Worm (Caenorhabditis elegans) whole organism, L4 larva: ENCODE results near the gene catp-8.

Source experiments
- D1046.2 ChIP-seq: fragments of 200-800 bp; sonication (Bioruptor generic); IDR thresholded peaks from 2 replicates; pipeline ENCODE4 v1.3.6; 2022; ENCODE audit warnings: missing genetic modification characterization, missing compliant biosample characterization
- F37D6.2 ChIP-seq: sonication (generic microtip); optimal IDR thresholded peaks from 2 replicates; lab custom pipeline; 2016; ENCODE audit warnings: mild to moderate bottlenecking, missing genetic modification characterization, missing compliant biosample characterization
- F44E2.7 ChIP-seq: fragments of 200-800 bp; sonication (Bioruptor generic); IDR thresholded peaks from 2 replicates; pipeline ENCODE4 v2.1.2; 2022; ENCODE audit warnings: missing genetic modification characterization, missing compliant biosample characterization
- T20F7.1 ChIP-seq: fragments of 200-800 bp; sonication (Bioruptor generic); optimal IDR thresholded peaks from 2 replicates; lab custom pipeline; 2018; ENCODE audit warnings: mild to moderate bottlenecking, missing genetic modification characterization, missing compliant biosample characterization
- T26A8.4 ChIP-seq: fragments of 200-800 bp; sonication (Bioruptor generic); IDR thresholded peaks from 2 replicates; pipeline ENCODE4 v1.3.6; 2022; ENCODE audit warnings: missing genetic modification characterization, missing compliant biosample characterization
- Y105C5A.15 ChIP-seq: fragments of 200-800 bp; sonication (Bioruptor generic); IDR thresholded peaks from 2 replicates; pipeline ENCODE4 v1.3.6; 2022; ENCODE audit warnings: missing genetic modification characterization, missing compliant biosample characterization
- Y48G9A.11 ChIP-seq: fragments of 200-800 bp; sonication (Bioruptor generic); IDR thresholded peaks from 2 replicates; pipeline ENCODE4 v1.3.6; 2022; ENCODE audit warnings: missing genetic modification reagents, missing genetic modification characterization, missing compliant biosample characterization
- Y5F2A.4 ChIP-seq: fragments of 200-800 bp; sonication (Bioruptor generic); optimal IDR thresholded peaks from 2 replicates; lab custom pipeline; 2018; ENCODE audit warnings: mild to moderate bottlenecking, missing genetic modification characterization, missing compliant biosample characterization
- aly-2 ChIP-seq: sonication (generic microtip); optimal IDR thresholded peaks from 2 replicates; lab custom pipeline; 2018; ENCODE audit warnings: missing biosample characterization, missing genetic modification characterization
- ceh-20 ChIP-seq: fragments of 200-800 bp; sonication (Bioruptor generic); IDR thresholded peaks from 2 replicates; pipeline ENCODE4 v1.3.6; 2022; ENCODE audit warnings: missing genetic modification reagents, missing genetic modification characterization, missing compliant biosample characterization
- ceh-28 ChIP-seq: fragments of 150-350 bp; optimal IDR thresholded peaks from 2 replicates; lab custom pipeline; 2014; ENCODE audit warnings: missing biosample characterization, missing genetic modification reagents, missing genetic modification characterization
- ceh-62 ChIP-seq: sonication (generic microtip); optimal IDR thresholded peaks from 2 replicates; lab custom pipeline; 2017; ENCODE audit warnings: missing biosample characterization, missing genetic modification characterization
- ces-1 ChIP-seq: fragments of 150-350 bp; sonication (generic microtip); optimal IDR thresholded peaks from 4 replicates; lab custom pipeline; 2014; ENCODE audit warnings: missing biosample characterization, missing genetic modification reagents, missing genetic modification characterization
- ctbp-1 ChIP-seq: fragments of 200-800 bp; sonication (Bioruptor generic); IDR thresholded peaks from 2 replicates; pipeline ENCODE4 v1.3.6; 2022; ENCODE audit warnings: missing genetic modification reagents, missing genetic modification characterization, missing compliant biosample characterization
- dmd-9 ChIP-seq: fragments of 200-800 bp; sonication (Bioruptor generic); IDR thresholded peaks from 2 replicates; pipeline ENCODE4 v1.3.6; 2022; ENCODE audit warnings: missing genetic modification reagents, missing genetic modification characterization, missing compliant biosample characterization
- duxl-1 ChIP-seq: sonication (generic microtip); optimal IDR thresholded peaks from 2 replicates; lab custom pipeline; 2016; ENCODE audit warnings: mild to moderate bottlenecking, missing genetic modification characterization, moderate library complexity, missing compliant biosample characterization; ENCODE audit not compliant: poor library complexity
- egl-43 ChIP-seq: fragments of 200-800 bp; sonication (Bioruptor generic); IDR thresholded peaks from 2 replicates; pipeline ENCODE4 v1.3.6; 2022; ENCODE audit warnings: missing genetic modification reagents, missing genetic modification characterization, missing compliant biosample characterization
- fkh-10 ChIP-seq: fragments of 150-350 bp; optimal IDR thresholded peaks from 2 replicates; lab custom pipeline; 2014; ENCODE audit warnings: missing biosample characterization, missing genetic modification reagents, missing genetic modification characterization
- hmg-1.1 ChIP-seq: fragments of 200-800 bp; sonication (Bioruptor generic); IDR thresholded peaks from 2 replicates; pipeline ENCODE4 v1.3.6; 2022; ENCODE audit warnings: missing genetic modification reagents, missing genetic modification characterization, missing compliant biosample characterization
- jun-1 ChIP-seq: fragments of 150-350 bp; optimal IDR thresholded peaks from 2 replicates; lab custom pipeline; 2014; ENCODE audit warnings: missing biosample characterization, missing genetic modification reagents, missing genetic modification characterization
- lin-1 ChIP-seq: fragments of 200-800 bp; sonication (Bioruptor generic); IDR thresholded peaks from 2 replicates; pipeline ENCODE4 v1.3.6; 2022; ENCODE audit warnings: missing genetic modification reagents, missing genetic modification characterization, missing compliant biosample characterization
- lin-15B ChIP-seq: fragments of 150-350 bp; sonication (generic microtip); optimal IDR thresholded peaks from 3 replicates; lab custom pipeline; 2014; ENCODE audit warnings: missing biosample characterization, missing genetic modification characterization
- lin-38 ChIP-seq: fragments of 200-800 bp; sonication (Bioruptor generic); IDR thresholded peaks from 2 replicates; pipeline ENCODE4 v1.3.6; 2022; ENCODE audit warnings: missing genetic modification reagents, missing genetic modification characterization, missing compliant biosample characterization
- lsy-2 ChIP-seq, 2 experiments: fragments of 150-350 bp in 1 of 2; sonication (generic microtip) in 1 of 2; optimal IDR thresholded peaks; 2 replicates each; lab custom pipeline; 2014 to 2017; ENCODE audit warnings: missing biosample characterization in 2 of 2, missing genetic modification characterization in 2 of 2
- mep-1 ChIP-seq: fragments of 150-350 bp; sonication (generic microtip); optimal IDR thresholded peaks from 3 replicates; lab custom pipeline; 2014; ENCODE audit warnings: missing biosample characterization, missing genetic modification characterization
- mes-2 ChIP-seq: sonication (generic microtip); optimal IDR thresholded peaks from 2 replicates; lab custom pipeline; 2016; ENCODE audit warnings: missing genotype, mild to moderate bottlenecking, missing genetic modification characterization, missing compliant biosample characterization; ENCODE audit not compliant: poor library complexity, severe bottlenecking
- mxl-3 ChIP-seq: fragments of 200-800 bp; sonication (Bioruptor generic); optimal IDR thresholded peaks from 2 replicates; lab custom pipeline; 2018; ENCODE audit warnings: mild to moderate bottlenecking, missing genetic modification characterization, missing compliant biosample characterization
- nhr-11 ChIP-seq: fragments of 150-350 bp; optimal IDR thresholded peaks from 2 replicates; lab custom pipeline; 2014; ENCODE audit warnings: missing biosample characterization, missing genetic modification characterization
- nhr-25 ChIP-seq: sonication (generic microtip); optimal IDR thresholded peaks from 2 replicates; lab custom pipeline; 2017; ENCODE audit warnings: missing genetic modification characterization, mild to moderate bottlenecking, missing compliant biosample characterization, antibody characterized with exemption, moderate library complexity, borderline replicate concordance; ENCODE audit not compliant: insufficient read depth
- nhr-28 ChIP-seq: fragments of 150-350 bp; optimal IDR thresholded peaks from 2 replicates; lab custom pipeline; 2014; ENCODE audit warnings: missing biosample characterization, missing genetic modification characterization
- nhr-76 ChIP-seq: fragments of 150-350 bp; optimal IDR thresholded peaks from 2 replicates; lab custom pipeline; 2014; ENCODE audit warnings: missing biosample characterization, missing genetic modification characterization
- rbr-2 ChIP-seq: sonication (generic microtip); optimal IDR thresholded peaks from 2 replicates; lab custom pipeline; 2016; ENCODE audit warnings: missing genotype, missing genetic modification characterization, missing compliant biosample characterization
- saeg-2 ChIP-seq: fragments of 200-800 bp; sonication (Bioruptor generic); IDR thresholded peaks from 2 replicates; pipeline ENCODE4 v1.3.6; 2022; ENCODE audit warnings: missing genetic modification reagents, missing genetic modification characterization, missing compliant biosample characterization
- sdz-12 ChIP-seq: fragments of 200-800 bp; sonication (Bioruptor generic); optimal IDR thresholded peaks from 2 replicates; lab custom pipeline; 2018; ENCODE audit warnings: mild to moderate bottlenecking, missing genetic modification characterization, missing compliant biosample characterization
- snpc-1.2 ChIP-seq: fragments of 200-800 bp; sonication (Bioruptor generic); IDR thresholded peaks from 2 replicates; pipeline ENCODE4 v1.3.6; 2022; ENCODE audit warnings: missing genetic modification reagents, missing genetic modification characterization, missing compliant biosample characterization
- unc-62 ChIP-seq, 3 experiments: fragments of 150-350 bp in 1 of 3; sonication (generic microtip); optimal IDR thresholded peaks in 2 of 3; peaks in 1 of 3; 1 replicate in 1 of 3; 2 replicates in 2 of 3; lab custom pipeline; 2014 to 2017; ENCODE audit warnings: missing biosample characterization in 3 of 3, missing genetic modification characterization in 3 of 3, missing genetic modification reagents in 3 of 3, missing genotype in 1 of 3
- vab-7 ChIP-seq: fragments of 200-800 bp; sonication (Bioruptor generic); IDR thresholded peaks from 2 replicates; pipeline ENCODE4 v1.3.6; 2022; ENCODE audit warnings: missing genetic modification reagents, missing genetic modification characterization, missing compliant biosample characterization
- zip-11 ChIP-seq: fragments of 200-800 bp; sonication (Bioruptor generic); IDR thresholded peaks from 2 replicates; pipeline ENCODE4 v1.3.6; 2022; ENCODE audit warnings: missing genetic modification characterization, missing compliant biosample characterization
- zip-2 ChIP-seq: fragments of 150-350 bp; optimal IDR thresholded peaks from 2 replicates; lab custom pipeline; 2014; ENCODE audit warnings: missing biosample characterization, missing genetic modification characterization

Gene catp-8

DNA sequence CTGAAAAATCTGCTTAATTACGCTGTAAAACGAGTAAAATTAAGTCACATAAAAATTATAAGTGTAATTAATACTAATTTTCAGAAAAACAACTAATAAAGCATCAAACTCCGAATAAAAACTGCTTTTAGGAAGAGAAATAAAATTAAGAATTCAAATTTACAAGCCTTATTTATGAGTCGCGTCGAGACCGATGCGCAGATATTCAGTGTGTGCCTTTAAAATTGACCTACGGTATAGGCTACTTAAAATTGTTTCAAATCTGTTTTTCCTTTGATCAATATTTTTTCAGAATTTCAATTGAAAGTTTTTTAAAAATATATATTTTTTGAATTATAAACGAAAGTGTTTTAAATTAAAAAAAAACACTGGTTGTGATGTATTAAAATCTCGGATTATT lies 19.1 kb upstream of the catp-8 start, which contains the start of gene sms-1:
Gene sms-1, minus strand, starts transcription at position 6 of the 400 bp plus-strand sequence.
- TF ChIP-seq saeg-2 (GFP tag; lab: Robert Waterston, UW), result no peak
- TF ChIP-seq D1046.2 (GFP tag; lab: Robert Waterston, UW), result no peak
- TF ChIP-seq Y5F2A.4 (GFP tag; lab: Kevin White, UChicago), result no peak
- TF ChIP-seq aly-2 (tag; lab: Kevin White, UChicago), result no peak
- no peak for TF ChIP-seq jun-1 (tag; lab: Kevin White, UChicago)
- TF ChIP-seq sdz-12 (GFP tag; lab: Kevin White, UChicago), result no peak
- no peak for TF ChIP-seq mes-2
- no peak for TF ChIP-seq T26A8.4
- TF ChIP-seq zip-11, result no peak
- no peak for TF ChIP-seq nhr-11 (tag; lab: Kevin White, UChicago)
- TF ChIP-seq F44E2.7 (GFP tag; lab: Robert Waterston, UW), result no peak
- TF ChIP-seq nhr-25 (tag; lab: Kevin White, UChicago), result no peak
- no peak for TF ChIP-seq lin-1
- no peak for TF ChIP-seq lin-15B (tag; lab: Kevin White, UChicago)
- TF ChIP-seq egl-43, result no peak
- no peak for TF ChIP-seq nhr-76
- no peak for TF ChIP-seq dmd-9 (GFP tag; lab: Robert Waterston, UW)
- TF ChIP-seq vab-7, result no peak
- TF ChIP-seq zip-2 (tag; lab: Kevin White, UChicago), result no peak

DNA sequence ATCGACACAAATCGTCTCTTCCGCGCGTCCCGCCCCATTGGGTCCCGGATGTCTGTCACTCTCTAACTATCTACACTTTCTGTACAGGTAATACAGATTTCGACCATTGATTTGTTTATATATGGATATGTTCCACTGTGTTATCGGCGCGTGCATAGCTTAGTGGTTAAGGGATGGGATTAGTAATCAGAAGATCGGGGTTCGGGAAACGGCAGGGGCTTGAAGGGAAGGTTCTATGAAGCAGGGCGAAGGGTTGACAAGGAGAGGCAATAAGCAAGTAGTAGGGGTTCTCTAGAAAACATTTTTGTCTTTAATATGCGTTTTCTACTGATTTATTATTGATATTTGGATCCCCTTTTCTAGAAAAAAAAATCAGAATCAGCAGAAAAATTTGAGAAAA lies 18.3 kb upstream of the catp-8 start:
- TF ChIP-seq lin-38 (GFP tag; lab: Robert Waterston, UW) (peak; percentile 48), Y105C5A.15 (GFP tag; lab: Robert Waterston, UW) (0 out of 2 replicates have a peak, but pooled peaks have one; percentile 42), Y48G9A.11 (GFP tag; lab: Robert Waterston, UW) (0 out of 2 replicates have a peak, but pooled peaks have one; percentile 6)

DNA sequence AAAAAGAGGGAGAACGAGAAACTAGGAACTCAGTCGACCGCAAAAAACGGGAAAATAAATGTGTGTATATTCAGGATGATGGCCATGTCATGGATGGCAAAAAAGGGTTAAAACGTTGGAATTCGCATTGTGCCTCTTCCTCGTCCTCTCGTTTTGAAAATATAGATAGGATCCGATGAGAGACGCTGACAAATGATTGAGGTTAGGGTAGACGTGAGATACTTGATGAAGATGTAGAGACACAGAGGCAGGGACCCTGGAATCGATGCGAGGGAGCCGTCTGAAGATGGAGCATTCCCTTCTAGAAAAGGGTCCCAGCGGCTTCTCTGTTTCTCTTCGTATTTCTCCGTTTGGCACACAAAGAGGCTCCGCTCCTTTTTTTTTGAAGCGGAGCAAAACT lies 15.9 kb upstream of the catp-8 start:
- TF ChIP-seq rbr-2 (tag; lab: Kevin White, UChicago) (peak; percentile 35), ces-1 (peak; percentile 22), T20F7.1 (GFP tag; lab: Kevin White, UChicago) (no peak), mep-1 (tag; lab: Kevin White, UChicago) (peak; percentile 40), duxl-1 (no peak), zip-11 (no peak), ceh-20 (GFP tag; lab: Robert Waterston, UW) (no peak), mes-2 (peak; percentile 18), ceh-28 (peak; percentile 20), lsy-2 (tag; optimal IDR thresholded peaks at IDR 0.05; lab: Kevin White, UChicago) (peak in 1 of 2 experiments; percentile 52), ctbp-1 (GFP tag; lab: Robert Waterston, UW) (peak; percentile 62; the same call in 1 of the 2 replicates), unc-62 (GFP tag; optimal IDR thresholded peaks at IDR 0.05 in 1 of 2; lab: Kevin White, UChicago) (peak in 1 of 2 experiments; percentile 68), unc-62 (tag; optimal IDR thresholded peaks at IDR 0.05; lab: Kevin White, UChicago) (no peak), F37D6.2 (tag; lab: Kevin White, UChicago) (peak; percentile 21), lin-38 (GFP tag; lab: Robert Waterston, UW) (no peak), fkh-10 (GFP tag; lab: Kevin White, UChicago) (no peak), sdz-12 (GFP tag; lab: Kevin White, UChicago) (no peak), hmg-1.1 (GFP tag; lab: Robert Waterston, UW) (peak; percentile 48; the same call in 1 of the 2 replicates)

DNA sequence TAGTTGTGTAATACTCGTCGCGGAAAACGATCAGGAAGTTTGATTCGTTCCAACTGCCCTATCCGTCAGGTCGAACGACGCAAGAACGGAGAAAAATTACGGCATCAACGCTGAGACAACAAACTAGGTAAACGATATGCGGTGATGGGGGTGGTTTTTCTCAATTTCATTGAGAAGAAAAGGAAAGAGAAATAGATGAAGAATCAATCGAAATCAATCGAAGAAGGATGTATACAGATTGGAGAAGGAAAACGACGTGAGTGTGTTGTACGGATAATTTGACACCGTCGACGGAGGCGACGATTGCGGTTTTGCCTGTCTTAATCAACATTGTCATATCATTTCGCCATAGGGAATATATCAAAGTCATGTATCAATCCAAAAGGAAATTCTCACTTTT lies 14.8 kb upstream of the catp-8 start:
- TF ChIP-seq ceh-62 (tag; lab: Kevin White, UChicago) (no peak), snpc-1.2 (GFP tag; lab: Robert Waterston, UW) (no peak), unc-62 (GFP tag; optimal IDR thresholded peaks at IDR 0.05 in 1 of 2; lab: Kevin White, UChicago) (peak in 1 of 2 experiments; percentile 37), unc-62 (tag; optimal IDR thresholded peaks at IDR 0.05; lab: Kevin White, UChicago) (no peak), mxl-3 (GFP tag; lab: Kevin White, UChicago) (peak; percentile 0), nhr-28 (peak; percentile 15)
